Worm (Caenorhabditis elegans) whole organism, young adult: ENCODE measurements around the gene F22B3.7.
A peak's percentile ranks its signal among the peaks of the same experiment; 100 is the strongest.

Experiments used
- B0035.1 ChIP-seq: sonication (generic microtip); optimal IDR thresholded peaks from 2 replicates; lab custom pipeline; 2016; ENCODE audit warnings: missing genetic modification characterization, mild to moderate bottlenecking, missing compliant biosample characterization, missing genotype, missing genetic modification reagents
- B0261.1 ChIP-seq: sonication (generic microtip); optimal IDR thresholded peaks from 2 replicates; lab custom pipeline; 2016; ENCODE audit warnings: mild to moderate bottlenecking, missing genetic modification characterization, moderate library complexity, missing compliant biosample characterization
- C17E4.6 ChIP-seq: fragments of 200-800 bp; sonication (Bioruptor generic); IDR thresholded peaks from 2 replicates; pipeline ENCODE4 v1.3.6; 2022; ENCODE audit warnings: missing genetic modification reagents, missing genetic modification characterization, missing compliant biosample characterization
- F22D6.2 ChIP-seq: sonication (generic microtip); optimal IDR thresholded peaks from 2 replicates; lab custom pipeline; 2016; ENCODE audit warnings: mild to moderate bottlenecking, missing genetic modification characterization, missing compliant biosample characterization
- F33H1.4 ChIP-seq: fragments of 200-800 bp; sonication (Bioruptor generic); IDR thresholded peaks from 2 replicates; pipeline ENCODE4 v1.3.6; 2022; ENCODE audit warnings: missing genetic modification reagents, missing genetic modification characterization, missing compliant biosample characterization
- F49E8.2 ChIP-seq: sonication (generic microtip); optimal IDR thresholded peaks from 3 replicates; lab custom pipeline; 2017; ENCODE audit warnings: missing genetic modification characterization, mild to moderate bottlenecking, missing compliant biosample characterization, antibody characterized with exemption, moderate library complexity; ENCODE audit not compliant: insufficient read depth
- F57A8.1 ChIP-seq: fragments of 200-800 bp; sonication (Bioruptor generic); optimal IDR thresholded peaks from 2 replicates; lab custom pipeline; 2018; ENCODE audit warnings: mild to moderate bottlenecking, missing genetic modification characterization, moderate library complexity, missing compliant biosample characterization
- K12H6.12 ChIP-seq: fragments of 200-800 bp; sonication (Bioruptor generic); optimal IDR thresholded peaks from 2 replicates; lab custom pipeline; 2018; ENCODE audit warnings: mild to moderate bottlenecking, missing genetic modification characterization, missing compliant biosample characterization
- T07F8.4 ChIP-seq: sonication (generic microtip); optimal IDR thresholded peaks from 2 replicates; lab custom pipeline; 2016; ENCODE audit warnings: mild to moderate bottlenecking, missing genetic modification characterization, moderate library complexity, missing compliant biosample characterization
- T26A5.8 ChIP-seq: sonication (generic microtip); optimal IDR thresholded peaks from 2 replicates; lab custom pipeline; 2016; ENCODE audit warnings: missing genetic modification characterization, missing compliant biosample characterization
- Y53F4B.3 ChIP-seq: fragments of 200-800 bp; sonication (Bioruptor generic); IDR thresholded peaks from 2 replicates; pipeline ENCODE4 v1.3.6; 2022; ENCODE audit warnings: missing genetic modification reagents, missing genetic modification characterization, missing compliant biosample characterization
- Y56A3A.18 ChIP-seq: fragments of 200-800 bp; sonication (Bioruptor generic); IDR thresholded peaks from 2 replicates; pipeline ENCODE4 v1.3.6; 2022; ENCODE audit warnings: missing genetic modification reagents, missing genetic modification characterization, missing compliant biosample characterization
- Y67H2A.10 ChIP-seq: fragments of 200-800 bp; sonication (Bioruptor generic); conservative IDR thresholded peaks from 2 replicates; pipeline ENCODE4 v1.3.6; 2022; ENCODE audit warnings: missing genetic modification reagents, missing genetic modification characterization, missing compliant biosample characterization
- Y95B8A.8 ChIP-seq: fragments of 200-800 bp; sonication (Bioruptor generic); IDR thresholded peaks from 2 replicates; pipeline ENCODE4 v1.3.6; 2022; ENCODE audit warnings: missing genetic modification reagents, missing genetic modification characterization, missing compliant biosample characterization
- ama-1 ChIP-seq, 3 experiments: fragments of 150-350 bp in 1 of 3; sonication (generic microtip) in 2 of 3; optimal IDR thresholded peaks; 2 replicates each; lab custom pipeline; 2014 to 2018; ENCODE audit warnings: missing biosample characterization in 2 of 3, missing genetic modification characterization in 2 of 3, missing genetic modification reagents in 2 of 3
- aptf-2 ChIP-seq: fragments of 200-800 bp; sonication (Bioruptor generic); conservative IDR thresholded peaks from 2 replicates; pipeline ENCODE4 v1.3.6; 2022; ENCODE audit warnings: missing genetic modification reagents, missing genetic modification characterization, missing compliant biosample characterization
- atf-7 ChIP-seq: sonication (generic microtip); optimal IDR thresholded peaks from 2 replicates; lab custom pipeline; 2017; ENCODE audit warnings: mild to moderate bottlenecking, missing genetic modification characterization, missing compliant biosample characterization
- attf-6 ChIP-seq: fragments of 200-800 bp; sonication (Bioruptor generic); IDR thresholded peaks from 2 replicates; pipeline ENCODE4 v1.3.6; 2022; ENCODE audit warnings: missing genetic modification reagents, missing genetic modification characterization, missing compliant biosample characterization
- ceh-91 ChIP-seq: fragments of 200-800 bp; sonication (Bioruptor generic); IDR thresholded peaks from 2 replicates; pipeline ENCODE4 v1.3.6; 2022; ENCODE audit warnings: missing genetic modification reagents, missing genetic modification characterization, missing compliant biosample characterization
- dox-1 ChIP-seq: fragments of 200-800 bp; sonication (Bioruptor generic); IDR thresholded peaks from 2 replicates; pipeline ENCODE4 v1.3.6; 2022; ENCODE audit warnings: missing genetic modification reagents, missing genetic modification characterization, missing compliant biosample characterization
- dpl-1 ChIP-seq: fragments of 150-350 bp; optimal IDR thresholded peaks from 2 replicates; lab custom pipeline; 2014; ENCODE audit warnings: missing biosample characterization, missing genetic modification reagents, missing genetic modification characterization
- efl-1 ChIP-seq: fragments of 150-350 bp; optimal IDR thresholded peaks from 2 replicates; lab custom pipeline; 2014; ENCODE audit warnings: missing biosample characterization, missing genetic modification reagents, missing genetic modification characterization
- egl-18 ChIP-seq: fragments of 200-800 bp; sonication (Bioruptor generic); IDR thresholded peaks from 2 replicates; pipeline ENCODE4 v1.3.6; 2022; ENCODE audit warnings: missing genetic modification reagents, missing genetic modification characterization, missing compliant biosample characterization
- egrh-3 ChIP-seq: fragments of 200-800 bp; sonication (Bioruptor generic); IDR thresholded peaks from 2 replicates; pipeline ENCODE4 v1.3.6; 2022; ENCODE audit warnings: missing genetic modification reagents, missing genetic modification characterization, missing compliant biosample characterization
- ekl-4 ChIP-seq: fragments of 200-800 bp; sonication (Bioruptor generic); IDR thresholded peaks from 2 replicates; pipeline ENCODE4 v1.3.6; 2022; ENCODE audit warnings: missing genetic modification reagents, missing genetic modification characterization, missing compliant biosample characterization
- ets-4 ChIP-seq: fragments of 200-800 bp; sonication (Bioruptor generic); optimal IDR thresholded peaks from 2 replicates; lab custom pipeline; 2018; ENCODE audit warnings: mild to moderate bottlenecking, missing genetic modification characterization, missing compliant biosample characterization
- fkh-3 ChIP-seq: sonication (generic microtip); optimal IDR thresholded peaks from 2 replicates; lab custom pipeline; 2016; ENCODE audit warnings: mild to moderate bottlenecking, missing genetic modification characterization, missing compliant biosample characterization
- him-1 ChIP-seq: sonication (generic microtip); optimal IDR thresholded peaks from 2 replicates; lab custom pipeline; 2016; ENCODE audit warnings: missing genotype, missing genetic modification reagents, missing genetic modification characterization, missing compliant biosample characterization
- hmg-1.2 ChIP-seq: fragments of 200-800 bp; sonication (Bioruptor generic); IDR thresholded peaks from 2 replicates; pipeline ENCODE4 v1.3.6; 2022; ENCODE audit warnings: missing genetic modification reagents, missing genetic modification characterization, missing compliant biosample characterization
- hmg-20 ChIP-seq: fragments of 200-800 bp; sonication (Bioruptor generic); IDR thresholded peaks from 2 replicates; pipeline ENCODE4 v1.3.6; 2022; ENCODE audit warnings: missing genetic modification reagents, missing genetic modification characterization, missing compliant biosample characterization
- hsf-1 ChIP-seq: fragments of 200-800 bp; sonication (Bioruptor generic); IDR thresholded peaks from 2 replicates; pipeline ENCODE4 v1.3.6; 2022; ENCODE audit warnings: missing genetic modification reagents, missing genetic modification characterization, missing compliant biosample characterization
- lin-26 ChIP-seq: fragments of 200-800 bp; sonication (Bioruptor generic); IDR thresholded peaks from 2 replicates; pipeline ENCODE4 v1.3.6; 2022; ENCODE audit warnings: missing genetic modification reagents, missing genetic modification characterization, missing compliant biosample characterization
- lsl-1 ChIP-seq: fragments of 200-800 bp; sonication (Bioruptor generic); optimal IDR thresholded peaks from 2 replicates; lab custom pipeline; 2018; ENCODE audit warnings: mild to moderate bottlenecking, missing genetic modification characterization, moderate library complexity, missing compliant biosample characterization
- madf-3 ChIP-seq: fragments of 200-800 bp; sonication (Bioruptor generic); IDR thresholded peaks from 2 replicates; pipeline ENCODE4 v1.3.6; 2022; ENCODE audit warnings: missing genetic modification reagents, missing genetic modification characterization, missing compliant biosample characterization
- madf-6 ChIP-seq: fragments of 200-800 bp; sonication (Bioruptor generic); IDR thresholded peaks from 2 replicates; pipeline ENCODE4 v1.3.6; 2022; ENCODE audit warnings: missing genetic modification reagents, missing genetic modification characterization, missing compliant biosample characterization
- nhr-80 ChIP-seq: sonication (generic microtip); optimal IDR thresholded peaks from 2 replicates; lab custom pipeline; 2016; ENCODE audit warnings: missing genetic modification characterization, missing compliant biosample characterization
- pha-4 ChIP-seq: fragments of 150-350 bp; sonication (generic microtip); optimal IDR thresholded peaks from 2 replicates; lab custom pipeline; 2014; ENCODE audit warnings: missing biosample characterization, missing genetic modification reagents, missing genetic modification characterization
- rcor-1 ChIP-seq: fragments of 200-800 bp; sonication (Bioruptor generic); IDR thresholded peaks from 2 replicates; pipeline ENCODE4 v1.3.6; 2022; ENCODE audit warnings: missing genetic modification reagents, missing genetic modification characterization, missing compliant biosample characterization
- repo-1 ChIP-seq: sonication (generic microtip); optimal IDR thresholded peaks from 2 replicates; lab custom pipeline; 2017; ENCODE audit warnings: mild to moderate bottlenecking, missing genetic modification characterization, missing compliant biosample characterization
- sea-2 ChIP-seq: fragments of 200-800 bp; sonication (Bioruptor generic); IDR thresholded peaks from 2 replicates; pipeline ENCODE4 v1.3.6; 2022; ENCODE audit warnings: missing genetic modification characterization, missing compliant biosample characterization
- snpc-3.4 ChIP-seq: sonication (generic microtip); optimal IDR thresholded peaks from 2 replicates; lab custom pipeline; 2017; ENCODE audit warnings: missing genetic modification characterization, mild to moderate bottlenecking, missing compliant biosample characterization, antibody characterized with exemption, moderate library complexity, missing genotype, missing genetic modification reagents
- tbp1 ChIP-seq: fragments of 200-800 bp; sonication (Bioruptor generic); optimal IDR thresholded peaks from 2 replicates; lab custom pipeline; 2018; ENCODE audit warnings: mild to moderate bottlenecking, missing genetic modification characterization, missing compliant biosample characterization
- tbx-9 ChIP-seq: sonication (generic microtip); optimal IDR thresholded peaks from 2 replicates; lab custom pipeline; 2016; ENCODE audit warnings: borderline replicate concordance, missing genetic modification characterization, inconsistent platforms, missing compliant biosample characterization
- unc-130 ChIP-seq: sonication (generic microtip); optimal IDR thresholded peaks from 2 replicates; lab custom pipeline; 2016; ENCODE audit warnings: missing genetic modification reagents, missing genetic modification characterization, missing compliant biosample characterization
- xnd-1 ChIP-seq: sonication (generic microtip); optimal IDR thresholded peaks from 2 replicates; lab custom pipeline; 2016; ENCODE audit warnings: missing genotype, missing genetic modification reagents, missing genetic modification characterization, missing compliant biosample characterization
- zfh-2 ChIP-seq: fragments of 200-800 bp; sonication (Bioruptor generic); conservative IDR thresholded peaks from 2 replicates; pipeline ENCODE4 v1.3.6; 2022; ENCODE audit warnings: missing genetic modification reagents, missing genetic modification characterization, missing compliant biosample characterization
- ztf-18 ChIP-seq: sonication (generic microtip); optimal IDR thresholded peaks from 2 replicates; lab custom pipeline; 2016; ENCODE audit warnings: missing genotype, mild to moderate bottlenecking, missing genetic modification characterization, missing compliant biosample characterization
- ztf-26 ChIP-seq: sonication (generic microtip); optimal IDR thresholded peaks from 2 replicates; lab custom pipeline; 2017; ENCODE audit warnings: missing genetic modification characterization, missing compliant biosample characterization
- ztf-28 ChIP-seq: fragments of 200-800 bp; sonication (Bioruptor generic); IDR thresholded peaks from 2 replicates; pipeline ENCODE4 v1.3.6; 2022; ENCODE audit warnings: missing genetic modification reagents, missing genetic modification characterization, missing compliant biosample characterization

F22B3.7 gene

ce11 chrIV:11377439-11377838 is 44.2 kb downstream of the F22B3.7 start:
- peak; percentile 76 for TF ChIP-seq F49E8.2 (tag; lab: Kevin White, UChicago)
- TF ChIP-seq madf-3 (GFP tag; lab: Robert Waterston, UW) = peak; percentile 82
- TF ChIP-seq unc-130 (GFP tag; lab: Kevin White, UChicago) = peak; percentile 80
- TF ChIP-seq B0035.1 (tag; lab: Kevin White, UChicago) = no peak
- TF ChIP-seq xnd-1 = peak; percentile 47
- peak; percentile 81 for TF ChIP-seq hsf-1 (GFP tag; lab: Robert Waterston, UW)
- TF ChIP-seq fkh-3 (tag; lab: Kevin White, UChicago) = no peak
- no peak for TF ChIP-seq egl-18 (GFP tag; lab: Robert Waterston, UW)
- no peak for TF ChIP-seq pha-4 (tag; lab: Kevin White, UChicago)
- peak; percentile 30 for TF ChIP-seq efl-1 (GFP tag; lab: Kevin White, UChicago)
- no peak; the same call in 1 of the 2 replicates for TF ChIP-seq F33H1.4 (GFP tag; lab: Robert Waterston, UW)
- no peak for TF ChIP-seq ztf-28
- TF ChIP-seq dox-1 (GFP tag; lab: Robert Waterston, UW) = no peak; the same call in 1 of the 2 replicates
- TF ChIP-seq ets-4 (GFP tag; lab: Kevin White, UChicago) = no peak
- peak; percentile 20 for TF ChIP-seq ztf-18 (tag; lab: Kevin White, UChicago)
- TF ChIP-seq him-1 (tag; lab: Kevin White, UChicago) = no peak
- no peak for TF ChIP-seq T07F8.4 (tag; lab: Kevin White, UChicago)
- peak; percentile 88 for TF ChIP-seq Y95B8A.8 (GFP tag; lab: Robert Waterston, UW)
- TF ChIP-seq F57A8.1 = no peak
- TF ChIP-seq lin-26 (GFP tag; lab: Robert Waterston, UW) = no peak
- TF ChIP-seq C17E4.6 (GFP tag; lab: Robert Waterston, UW) = 0 out of 2 replicates have a peak, but pooled peaks have one; percentile 27
- TF ChIP-seq lsl-1 (GFP tag; lab: Kevin White, UChicago) = peak; percentile 57
- no peak for TF ChIP-seq zfh-2 (GFP tag; lab: Robert Waterston, UW)
- TF ChIP-seq egrh-3 (GFP tag; lab: Robert Waterston, UW) = no peak
- TF ChIP-seq nhr-80 = no peak
- peak; percentile 73; the same call in 1 of the 2 replicates for TF ChIP-seq Y56A3A.18 (GFP tag; lab: Robert Waterston, UW)
- TF ChIP-seq hmg-20 (GFP tag; lab: Robert Waterston, UW) = no peak
- no peak for TF ChIP-seq tbx-9 (tag; lab: Kevin White, UChicago)
- TF ChIP-seq sea-2 = no peak
- TF ChIP-seq hmg-1.2 (GFP tag; lab: Robert Waterston, UW) = peak; percentile 47
- TF ChIP-seq snpc-3.4 (tag; lab: Kevin White, UChicago) = peak; percentile 60
- TF ChIP-seq rcor-1 = peak; percentile 56
- TF ChIP-seq repo-1 = peak; percentile 55
- peak; percentile 88 for TF ChIP-seq ekl-4 (GFP tag; lab: Robert Waterston, UW)
- no peak for TF ChIP-seq F22D6.2 (tag; lab: Kevin White, UChicago)
- 0 out of 2 replicates have a peak, but pooled peaks have one; percentile 18 for TF ChIP-seq ceh-91 (GFP tag; lab: Robert Waterston, UW)
- TF ChIP-seq K12H6.12 (tag; lab: Kevin White, UChicago) = no peak
- peak; percentile 72 for TF ChIP-seq T26A5.8
- TF ChIP-seq madf-6 (GFP tag; lab: Robert Waterston, UW) = peak; percentile 86
- TF ChIP-seq atf-7 (tag; lab: Kevin White, UChicago) = peak; percentile 53
- TF ChIP-seq Y67H2A.10 (GFP tag; lab: Robert Waterston, UW) = no peak
- TF ChIP-seq aptf-2 (GFP tag; lab: Robert Waterston, UW) = no peak
- no peak for TF ChIP-seq B0261.1 (tag; lab: Kevin White, UChicago)
- no peak for TF ChIP-seq Y53F4B.3 (GFP tag; lab: Robert Waterston, UW)
- TF ChIP-seq dpl-1 (GFP tag; lab: Kevin White, UChicago) = peak; percentile 14
- peak; percentile 57 for TF ChIP-seq tbp1
- TF ChIP-seq attf-6 = peak; percentile 86
- TF ChIP-seq ztf-26 = no peak
- no peak for TF ChIP-seq ama-1 (optimal IDR thresholded peaks at IDR 0.05; lab: Kevin White, UChicago)
- TF ChIP-seq ama-1 (GFP tag; optimal IDR thresholded peaks at IDR 0.05; lab: Kevin White, UChicago) = peak; percentile 44 to 85
